Worm (Caenorhabditis elegans) whole organism, L2 larva: ENCODE data around the gene ctsa-2.
A peak's percentile ranks its signal among the peaks of the same experiment; 100 is the strongest.

Experiments used
- C34F6.9 ChIP-seq: fragments of 150-350 bp; optimal IDR thresholded peaks from 2 replicates; lab custom pipeline; 2014; ENCODE audit warnings: missing biosample characterization, missing genetic modification characterization
- F13H6.1 ChIP-seq: sonication (generic microtip); optimal IDR thresholded peaks from 2 replicates; lab custom pipeline; 2016; ENCODE audit warnings: missing genetic modification characterization, missing compliant biosample characterization
- Y55F3AM.14 ChIP-seq: fragments of 200-800 bp; sonication (Bioruptor generic); optimal IDR thresholded peaks from 2 replicates; lab custom pipeline; 2018; ENCODE audit warnings: mild to moderate bottlenecking, missing genetic modification characterization, missing compliant biosample characterization
- ZK546.5 ChIP-seq: sonication (generic microtip); optimal IDR thresholded peaks from 2 replicates; lab custom pipeline; 2017; ENCODE audit warnings: missing biosample characterization, missing genetic modification characterization
- alr-1 ChIP-seq: fragments of 150-350 bp; optimal IDR thresholded peaks from 2 replicates; lab custom pipeline; 2014; ENCODE audit warnings: missing biosample characterization, missing genetic modification characterization
- aly-2 ChIP-seq: fragments of 150-350 bp; optimal IDR thresholded peaks from 2 replicates; lab custom pipeline; 2014; ENCODE audit warnings: missing biosample characterization, missing genetic modification characterization
- ceh-82 ChIP-seq: fragments of 150-350 bp; optimal IDR thresholded peaks from 2 replicates; lab custom pipeline; 2014; ENCODE audit warnings: missing biosample characterization, missing genetic modification characterization
- crh-2 ChIP-seq: sonication (generic microtip); optimal IDR thresholded peaks from 2 replicates; lab custom pipeline; 2017; ENCODE audit warnings: missing biosample characterization, missing genetic modification characterization
- egl-27 ChIP-seq: sonication (generic microtip); optimal IDR thresholded peaks from 3 replicates; lab custom pipeline; 2017; ENCODE audit warnings: missing biosample characterization, missing genetic modification reagents, missing genetic modification characterization
- elt-1 ChIP-seq: fragments of 150-350 bp; optimal IDR thresholded peaks from 2 replicates; lab custom pipeline; 2014; ENCODE audit warnings: missing biosample characterization, missing genetic modification characterization
- elt-3 ChIP-seq: sonication (generic microtip); optimal IDR thresholded peaks from 2 replicates; lab custom pipeline; 2017; ENCODE audit warnings: missing biosample characterization, missing genetic modification characterization
- fos-1 ChIP-seq: fragments of 150-350 bp; optimal IDR thresholded peaks from 2 replicates; lab custom pipeline; 2014; ENCODE audit warnings: missing biosample characterization, missing genetic modification characterization
- gmeb-1 ChIP-seq: fragments of 150-350 bp; optimal IDR thresholded peaks from 2 replicates; lab custom pipeline; 2014; ENCODE audit warnings: missing biosample characterization, missing genetic modification characterization
- lin-11 ChIP-seq: fragments of 150-350 bp; sonication (generic microtip); optimal IDR thresholded peaks from 2 replicates; lab custom pipeline; 2014; ENCODE audit warnings: missing biosample characterization, missing genetic modification characterization, inconsistent platforms, mixed read lengths
- lin-39 ChIP-seq: fragments of 150-350 bp; optimal IDR thresholded peaks from 2 replicates; lab custom pipeline; 2014; ENCODE audit warnings: missing biosample characterization, missing genetic modification reagents, missing genetic modification characterization
- lsy-2 ChIP-seq, 2 experiments: fragments of 150-350 bp in 1 of 2; sonication (generic microtip) in 1 of 2; optimal IDR thresholded peaks; 2 replicates each; lab custom pipeline; 2014 to 2017; ENCODE audit warnings: missing biosample characterization in 2 of 2, missing genetic modification characterization in 2 of 2
- mbf-1 ChIP-seq: sonication (generic microtip); optimal IDR thresholded peaks from 2 replicates; lab custom pipeline; 2017; ENCODE audit warnings: missing biosample characterization, missing genetic modification characterization
- mdl-1 ChIP-seq, 2 experiments: fragments of 150-350 bp in 1 of 2; sonication (generic microtip) in 1 of 2; optimal IDR thresholded peaks; 2 replicates each; lab custom pipeline; 2017; ENCODE audit warnings: missing biosample characterization in 2 of 2, missing genetic modification characterization in 2 of 2
- nhr-10 ChIP-seq: sonication (generic microtip); optimal IDR thresholded peaks from 2 replicates; lab custom pipeline; 2017; ENCODE audit warnings: missing biosample characterization, missing genetic modification characterization
- nhr-11 ChIP-seq: fragments of 150-350 bp; optimal IDR thresholded peaks from 2 replicates; lab custom pipeline; 2014; ENCODE audit warnings: missing biosample characterization, missing genetic modification characterization
- nhr-12 ChIP-seq: fragments of 150-350 bp; optimal IDR thresholded peaks from 2 replicates; lab custom pipeline; 2014; ENCODE audit warnings: missing biosample characterization, missing genetic modification characterization
- nhr-129 ChIP-seq: fragments of 150-350 bp; optimal IDR thresholded peaks from 2 replicates; lab custom pipeline; 2014; ENCODE audit warnings: missing biosample characterization, missing genetic modification characterization
- nhr-21 ChIP-seq: fragments of 150-350 bp; optimal IDR thresholded peaks from 2 replicates; lab custom pipeline; 2014; ENCODE audit warnings: missing biosample characterization, missing genetic modification characterization
- nhr-23 ChIP-seq: fragments of 150-350 bp; optimal IDR thresholded peaks from 2 replicates; lab custom pipeline; 2014; ENCODE audit warnings: missing biosample characterization, missing genetic modification reagents, missing genetic modification characterization
- nhr-237 ChIP-seq: fragments of 150-350 bp; optimal IDR thresholded peaks from 2 replicates; lab custom pipeline; 2014; ENCODE audit warnings: missing biosample characterization, missing genetic modification characterization
- nhr-25 ChIP-seq: fragments of 150-350 bp; sonication (generic microtip); optimal IDR thresholded peaks from 3 replicates; lab custom pipeline; 2014; ENCODE audit warnings: missing biosample characterization, missing genetic modification characterization
- nhr-6 ChIP-seq: fragments of 150-350 bp; optimal IDR thresholded peaks from 2 replicates; lab custom pipeline; 2014; ENCODE audit warnings: missing biosample characterization, missing genetic modification characterization
- nhr-77 ChIP-seq: fragments of 150-350 bp; optimal IDR thresholded peaks from 2 replicates; lab custom pipeline; 2014; ENCODE audit warnings: missing biosample characterization, missing genetic modification characterization
- peb-1 ChIP-seq: fragments of 150-350 bp; optimal IDR thresholded peaks from 2 replicates; lab custom pipeline; 2014; ENCODE audit warnings: missing biosample characterization, missing genetic modification characterization
- sem-4 ChIP-seq: fragments of 150-350 bp; optimal IDR thresholded peaks from 2 replicates; lab custom pipeline; 2014; ENCODE audit warnings: missing biosample characterization, missing genetic modification reagents, missing genetic modification characterization
- skn-1 ChIP-seq: sonication (generic microtip); optimal IDR thresholded peaks from 2 replicates; lab custom pipeline; 2017; ENCODE audit warnings: missing biosample characterization, missing genetic modification characterization
- sma-3 ChIP-seq: sonication (generic microtip); optimal IDR thresholded peaks from 2 replicates; lab custom pipeline; 2016; ENCODE audit warnings: missing genetic modification reagents, missing genetic modification characterization, missing compliant biosample characterization
- snpc-4 ChIP-seq: fragments of 150-350 bp; optimal IDR thresholded peaks from 2 replicates; lab custom pipeline; 2014; ENCODE audit warnings: missing biosample characterization, missing genetic modification characterization
- unc-39 ChIP-seq: fragments of 150-350 bp; optimal IDR thresholded peaks from 2 replicates; lab custom pipeline; 2014; ENCODE audit warnings: missing biosample characterization, missing genetic modification characterization
- unc-55 ChIP-seq: fragments of 150-350 bp; sonication (generic microtip); optimal IDR thresholded peaks from 3 replicates; lab custom pipeline; 2014; ENCODE audit warnings: missing biosample characterization, missing genetic modification reagents, missing genetic modification characterization
- zag-1 ChIP-seq: fragments of 150-350 bp; optimal IDR thresholded peaks from 2 replicates; lab custom pipeline; 2014; ENCODE audit warnings: missing biosample characterization, missing genetic modification characterization
- ztf-1 ChIP-seq: fragments of 200-800 bp; sonication (Bioruptor generic); conservative IDR thresholded peaks from 2 replicates; pipeline ENCODE4 v1.3.6; 2022; ENCODE audit warnings: missing genetic modification characterization, missing compliant biosample characterization
- ztf-11 ChIP-seq: sonication (generic microtip); optimal IDR thresholded peaks from 2 replicates; lab custom pipeline; 2017; ENCODE audit warnings: missing biosample characterization, missing genetic modification characterization
- ztf-4 ChIP-seq: fragments of 150-350 bp; optimal IDR thresholded peaks from 2 replicates; lab custom pipeline; 2014; ENCODE audit warnings: missing biosample characterization, missing genetic modification characterization

The ctsa-2 gene

ce11 chrX:6446564-6446963 lies 16.2 kb upstream of the ctsa-2 start, which contains the start of gene asp-14:
Gene asp-14 (minus strand): TSS chrX:6446664.
- TF ChIP-seq lsy-2 (tag; optimal IDR thresholded peaks at IDR 0.05; lab: Kevin White, UChicago) (no peak), ceh-82 (tag; lab: Kevin White, UChicago) (no peak), ztf-11 (tag; lab: Kevin White, UChicago) (no peak), nhr-6 (no peak), fos-1 (tag; lab: Kevin White, UChicago) (peak; percentile 2)

ce11 chrX:6445239-6445638 lies 14.8 kb upstream of the ctsa-2 start:
- TF ChIP-seq nhr-10, result no peak
- no peak for TF ChIP-seq gmeb-1 (tag; lab: Kevin White, UChicago)
- peak; percentile 97 for TF ChIP-seq skn-1 (tag; lab: Kevin White, UChicago)
- peak; percentile 46 for TF ChIP-seq fos-1 (tag; lab: Kevin White, UChicago)

- no peak for TF ChIP-seq F13H6.1 (tag; lab: Kevin White, UChicago)
- TF ChIP-seq peb-1 (tag; lab: Kevin White, UChicago), result no peak
- no peak for TF ChIP-seq zag-1
- TF ChIP-seq elt-3 (tag; lab: Kevin White, UChicago), result no peak
- no peak for TF ChIP-seq C34F6.9
- no peak for TF ChIP-seq skn-1 (tag; lab: Kevin White, UChicago)
- no peak for TF ChIP-seq nhr-25
- TF ChIP-seq nhr-12 (tag; lab: Kevin White, UChicago), result no peak
- TF ChIP-seq unc-39 (tag; lab: Kevin White, UChicago), result no peak
- no peak for TF ChIP-seq snpc-4 (tag; lab: Kevin White, UChicago)
- no peak for TF ChIP-seq ztf-1 (GFP tag; lab: Robert Waterston, UW)
- no peak for TF ChIP-seq nhr-129 (tag; lab: Kevin White, UChicago)
- no peak for TF ChIP-seq egl-27 (tag; lab: Kevin White, UChicago)
- TF ChIP-seq nhr-21 (tag; lab: Kevin White, UChicago), result no peak
Observed at ce11 chrX:6443373-6443772, 13.0 kb upstream of the ctsa-2 start, which contains the start of gene K10C2.7. Gene K10C2.7 (minus strand): TSS chrX:6443473.

- TF ChIP-seq nhr-237 (tag; lab: Kevin White, UChicago) (no peak), elt-1 (tag; lab: Kevin White, UChicago) (no peak), mbf-1 (no peak), ZK546.5 (tag; lab: Kevin White, UChicago) (no peak), unc-55 (GFP tag; lab: Kevin White, UChicago) (no peak), aly-2 (tag; lab: Kevin White, UChicago) (no peak), unc-39 (tag; lab: Kevin White, UChicago) (no peak)
Observed at ce11 chrX:6440464-6440863, 10.1 kb upstream of the ctsa-2 start, which contains the start of gene K10C2.14. Gene K10C2.14 (minus strand): TSS chrX:6440564.

ce11 chrX:6437545-6437944 lies 7.1 kb upstream of the ctsa-2 start, which contains the start of gene K10C2.8:
Gene K10C2.8 (minus strand): TSS chrX:6437645.
- TF ChIP-seq sem-4 (tag; lab: Kevin White, UChicago) (no peak), nhr-77 (tag; lab: Kevin White, UChicago) (no peak), snpc-4 (tag; lab: Kevin White, UChicago) (no peak), ztf-11 (tag; lab: Kevin White, UChicago) (no peak), zag-1 (no peak), lin-39 (no peak), nhr-23 (tag; lab: Kevin White, UChicago) (no peak), ztf-4 (no peak), C34F6.9 (no peak), gmeb-1 (tag; lab: Kevin White, UChicago) (no peak), ZK546.5 (tag; lab: Kevin White, UChicago) (no peak)

- TF ChIP-seq crh-2 (tag; lab: Kevin White, UChicago) (no peak), Y55F3AM.14 (no peak), lin-39 (no peak), elt-1 (tag; lab: Kevin White, UChicago) (no peak), egl-27 (tag; lab: Kevin White, UChicago) (no peak), ztf-1 (GFP tag; lab: Robert Waterston, UW) (no peak), alr-1 (no peak), nhr-11 (no peak), lin-11 (tag; lab: Kevin White, UChicago) (no peak), sma-3 (GFP tag; lab: Kevin White, UChicago) (no peak), peb-1 (tag; lab: Kevin White, UChicago) (no peak), mdl-1 (tag; optimal IDR thresholded peaks at IDR 0.05; lab: Kevin White, UChicago) (no peak), ztf-4 (no peak)
Observed at ce11 chrX:6435812-6436211, 5.4 kb upstream of the ctsa-2 start.
